Worm (Caenorhabditis elegans) whole organism, midembryonic: ENCODE data around the gene R02D5.4.

ENCODE experiments used
- T22C8.4 ChIP-seq: fragments of 200-800 bp; sonication (Bioruptor generic); IDR thresholded peaks from 2 replicates; pipeline ENCODE4 v1.3.6; 2022; ENCODE audit warnings: missing genetic modification characterization, missing compliant biosample characterization
- cog-1 ChIP-seq: sonication (generic microtip); optimal IDR thresholded peaks from 2 replicates; lab custom pipeline; 2016; ENCODE audit warnings: missing genetic modification characterization, missing compliant biosample characterization
- flt-1 ChIP-seq: fragments of 200-800 bp; sonication (Bioruptor generic); IDR thresholded peaks from 2 replicates; pipeline ENCODE4 v1.3.6; 2022; ENCODE audit warnings: missing genetic modification characterization, missing compliant biosample characterization
- klf-2 ChIP-seq: fragments of 200-800 bp; sonication (Bioruptor generic); conservative IDR thresholded peaks from 2 replicates; pipeline ENCODE4 v1.3.6; 2022; ENCODE audit warnings: missing genetic modification reagents, missing genetic modification characterization, missing compliant biosample characterization
- med-1 ChIP-seq: sonication (generic microtip); optimal IDR thresholded peaks from 2 replicates; lab custom pipeline; 2017; ENCODE audit warnings: missing genetic modification characterization, mild to moderate bottlenecking, missing compliant biosample characterization, antibody characterized with exemption, missing genetic modification reagents; ENCODE audit not compliant: insufficient read depth
- ref-1 ChIP-seq: fragments of 200-800 bp; sonication (Bioruptor generic); conservative IDR thresholded peaks from 2 replicates; pipeline ENCODE4 v1.3.6; 2022; ENCODE audit warnings: missing genetic modification reagents, missing genetic modification characterization, missing compliant biosample characterization
- tab-1 ChIP-seq: fragments of 200-800 bp; sonication (Bioruptor generic); IDR thresholded peaks from 2 replicates; pipeline ENCODE4 v1.3.6; 2022; ENCODE audit warnings: missing genetic modification characterization, missing compliant biosample characterization
- ztf-23 ChIP-seq: fragments of 200-800 bp; sonication (Bioruptor generic); IDR thresholded peaks from 2 replicates; pipeline ENCODE4 v1.3.6; 2022; ENCODE audit warnings: missing genetic modification reagents, missing genetic modification characterization, missing compliant biosample characterization
- ztf-29 ChIP-seq: fragments of 200-800 bp; sonication (Bioruptor generic); IDR thresholded peaks from 2 replicates; pipeline ENCODE4 v1.3.6; 2022; ENCODE audit warnings: missing genetic modification reagents, missing genetic modification characterization, missing compliant biosample characterization

The R02D5.4 gene

DNA sequence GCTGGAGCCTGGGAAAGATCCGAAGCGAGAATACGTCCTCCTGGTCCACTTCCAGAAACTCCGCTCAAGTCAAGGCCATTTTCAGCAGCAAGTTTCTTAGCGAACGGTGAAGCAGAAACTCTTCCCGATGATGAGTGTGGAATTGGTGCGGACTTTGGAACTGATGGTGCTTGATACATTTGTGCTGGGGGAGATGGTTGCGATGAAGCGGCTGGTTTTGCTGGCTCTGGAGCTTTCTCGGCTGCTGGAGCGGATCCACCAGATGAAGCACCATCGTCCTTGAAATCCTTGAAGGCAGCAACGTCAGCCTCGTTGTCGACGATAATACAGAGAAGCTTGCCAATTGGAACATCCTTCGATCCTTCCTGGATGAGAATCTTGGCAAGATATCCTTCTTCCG lies 38.0 kb downstream of the R02D5.4 start:
- no peak for TF ChIP-seq cog-1 (tag; lab: Kevin White, UChicago)
- TF ChIP-seq ztf-29, result no peak
- no peak for TF ChIP-seq med-1
- no peak for TF ChIP-seq tab-1
- no peak for TF ChIP-seq flt-1 (GFP tag; lab: Robert Waterston, UW)
- TF ChIP-seq T22C8.4 (GFP tag; lab: Robert Waterston, UW), result no peak
- no peak for TF ChIP-seq klf-2 (GFP tag; lab: Robert Waterston, UW)
- TF ChIP-seq ref-1 (GFP tag; lab: Robert Waterston, UW), result no peak
- TF ChIP-seq ztf-23 (GFP tag; lab: Robert Waterston, UW), result no peak

DNA sequence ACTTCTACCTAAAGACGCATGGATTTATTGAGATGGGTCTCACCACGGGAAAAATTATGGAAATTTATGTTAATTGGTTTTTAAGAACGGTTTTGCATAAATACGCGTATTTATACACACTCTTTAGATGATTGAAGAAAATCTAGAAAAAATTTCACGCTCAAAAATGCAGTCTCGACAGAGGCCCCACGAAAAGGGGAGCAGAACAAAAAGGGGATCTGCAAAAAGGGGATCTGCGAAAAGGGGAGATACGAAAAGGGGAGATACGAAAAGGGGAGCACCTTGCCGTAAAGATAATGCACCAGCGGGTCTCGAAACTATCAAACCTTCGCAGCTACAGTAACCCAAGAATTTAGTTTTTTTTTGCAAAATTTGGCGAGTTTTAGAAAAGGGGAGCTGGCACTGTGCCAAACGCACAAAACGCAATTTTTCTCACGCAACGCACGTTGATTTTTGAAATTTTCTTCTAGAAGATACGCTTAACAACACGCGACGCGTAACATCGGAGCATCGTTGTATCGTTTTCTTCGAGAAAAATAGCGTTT lies 40.9 kb downstream of the R02D5.4 start:
- 0 out of 2 replicates have a peak, but pooled peaks have one; percentile 14 for TF ChIP-seq tab-1
- TF ChIP-seq ztf-23 (GFP tag; lab: Robert Waterston, UW), result peak; percentile 63

DNA sequence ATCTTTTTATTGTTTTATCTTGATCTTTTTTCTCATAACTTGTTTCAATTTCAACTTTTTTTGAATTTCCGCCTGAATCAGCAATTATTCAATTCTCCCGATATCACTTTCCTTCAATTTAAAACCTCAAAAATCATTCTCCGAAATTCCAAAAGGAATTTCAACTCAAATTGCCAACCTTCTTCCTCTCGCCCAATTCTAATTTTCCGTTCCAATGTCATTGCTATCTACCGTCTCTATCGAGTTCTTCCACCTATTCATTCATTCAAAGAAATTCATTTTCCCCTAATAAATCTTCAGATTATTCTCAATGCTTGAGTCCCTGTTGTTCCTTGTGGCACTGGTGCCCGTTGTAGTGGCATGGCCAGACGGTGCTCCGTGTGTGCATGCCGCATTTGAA lies 43.6 kb downstream of the R02D5.4 start, which contains the start of gene F23B12.4:
Gene F23B12.4, plus strand, starts transcription at position 301 of the 400 bp plus-strand sequence.
- TF ChIP-seq T22C8.4 (GFP tag; lab: Robert Waterston, UW), result no peak
- TF ChIP-seq ztf-29, result no peak
- TF ChIP-seq ztf-23 (GFP tag; lab: Robert Waterston, UW), result no peak
- no peak for TF ChIP-seq med-1
- TF ChIP-seq klf-2 (GFP tag; lab: Robert Waterston, UW), result no peak
- no peak for TF ChIP-seq tab-1
- TF ChIP-seq flt-1 (GFP tag; lab: Robert Waterston, UW), result no peak
- no peak for TF ChIP-seq ref-1 (GFP tag; lab: Robert Waterston, UW)
- TF ChIP-seq cog-1 (tag; lab: Kevin White, UChicago), result no peak

DNA sequence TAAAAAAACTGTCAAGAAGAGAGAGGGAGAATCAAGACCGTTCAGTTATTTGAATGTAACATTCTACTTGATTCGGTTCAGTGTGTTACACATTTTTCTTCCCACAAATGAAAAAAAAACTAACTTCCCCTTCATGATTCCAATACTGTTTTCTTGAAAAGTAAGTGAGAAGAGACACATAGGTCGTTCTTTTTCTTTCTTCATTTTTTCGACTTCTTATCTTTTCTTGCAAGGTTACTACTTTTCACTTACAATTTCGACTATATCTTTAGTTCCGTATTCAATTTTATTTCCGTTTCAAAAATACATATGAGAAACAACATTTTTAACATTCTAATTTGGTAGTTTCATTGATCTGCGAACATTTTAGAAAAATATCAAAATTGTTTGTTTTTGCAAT lies 45.2 kb downstream of the R02D5.4 start:
- TF ChIP-seq ref-1 (GFP tag; lab: Robert Waterston, UW) (no peak), flt-1 (GFP tag; lab: Robert Waterston, UW) (no peak), ztf-29 (no peak), klf-2 (GFP tag; lab: Robert Waterston, UW) (no peak), T22C8.4 (GFP tag; lab: Robert Waterston, UW) (no peak), med-1 (no peak), tab-1 (no peak), cog-1 (tag; lab: Kevin White, UChicago) (no peak), ztf-23 (GFP tag; lab: Robert Waterston, UW) (no peak)

DNA sequence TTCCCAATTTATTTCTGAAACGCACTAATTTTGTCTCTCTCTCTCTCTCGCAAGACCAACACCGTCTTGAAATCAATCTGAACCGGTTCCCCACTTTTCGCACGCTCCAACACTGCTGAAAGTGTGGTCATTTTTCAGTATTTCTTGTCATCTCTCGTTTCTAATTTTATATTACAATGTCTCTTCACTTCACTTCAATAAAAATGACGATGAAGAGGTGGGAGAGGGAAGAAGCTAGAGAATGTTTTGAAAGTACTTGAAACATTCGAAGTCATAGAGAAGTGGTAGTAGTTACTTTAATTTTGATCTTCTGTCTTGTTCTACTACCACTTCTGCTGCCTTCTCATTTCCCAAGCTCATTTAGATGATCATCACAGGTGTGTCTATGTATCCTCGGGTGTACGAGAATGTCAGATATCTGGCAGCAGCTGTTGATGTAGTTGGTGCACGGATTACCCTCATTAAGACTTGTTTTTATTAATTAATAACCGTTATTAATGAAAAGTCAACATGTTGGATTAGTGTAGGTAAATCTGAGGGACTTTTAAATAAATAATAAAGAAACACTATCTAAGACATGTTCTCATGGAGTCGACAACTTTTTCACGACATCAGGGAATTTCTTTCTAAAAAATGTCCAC lies 46.3 kb downstream of the R02D5.4 start:
- TF ChIP-seq T22C8.4 (GFP tag; lab: Robert Waterston, UW) (no peak), med-1 (no peak), cog-1 (tag; lab: Kevin White, UChicago) (no peak), flt-1 (GFP tag; lab: Robert Waterston, UW) (no peak), ztf-29 (no peak), tab-1 (no peak), klf-2 (GFP tag; lab: Robert Waterston, UW) (no peak), ztf-23 (GFP tag; lab: Robert Waterston, UW) (no peak), ref-1 (GFP tag; lab: Robert Waterston, UW) (no peak)

DNA sequence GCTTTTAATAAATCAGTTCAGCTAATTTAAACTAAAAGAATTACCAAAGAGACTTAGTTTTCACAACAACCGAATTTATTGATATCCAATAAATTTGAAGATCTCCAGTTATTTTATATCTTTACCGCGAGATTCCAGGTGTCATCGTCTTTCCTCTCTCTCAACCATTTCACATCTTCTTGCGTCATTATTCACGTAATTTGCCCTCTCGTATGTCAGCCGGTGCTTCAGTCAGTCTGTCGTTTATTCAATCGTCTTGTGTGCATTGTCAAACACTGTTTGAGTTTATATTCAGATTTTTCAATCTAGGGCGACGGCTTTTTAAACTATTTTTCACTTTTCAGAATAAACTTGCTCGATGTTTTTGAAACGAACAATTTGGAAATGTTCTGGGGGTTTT lies 47.1 kb downstream of the R02D5.4 start:
- TF ChIP-seq med-1 (no peak), flt-1 (GFP tag; lab: Robert Waterston, UW) (no peak), ztf-29 (no peak), cog-1 (tag; lab: Kevin White, UChicago) (no peak), tab-1 (no peak), klf-2 (GFP tag; lab: Robert Waterston, UW) (no peak), ref-1 (GFP tag; lab: Robert Waterston, UW) (no peak), T22C8.4 (GFP tag; lab: Robert Waterston, UW) (no peak)

DNA sequence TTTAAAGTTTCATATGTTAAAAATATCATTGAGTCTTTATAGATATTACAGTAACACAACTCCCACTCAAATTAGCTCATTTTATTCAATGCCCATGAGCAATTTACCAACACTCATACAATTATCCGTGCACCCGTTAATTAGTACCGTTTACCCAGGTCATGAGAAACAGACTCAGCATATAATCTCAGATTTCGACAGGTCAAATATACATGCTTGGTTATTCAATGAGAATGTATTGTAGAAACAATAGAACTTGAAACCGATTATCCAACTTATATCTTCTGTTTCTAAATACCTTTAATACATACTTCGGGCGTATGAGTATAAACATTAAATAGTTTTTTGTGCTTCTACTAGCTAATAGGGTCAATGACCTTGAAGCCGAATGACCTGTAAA lies 48.3 kb downstream of the R02D5.4 start:
- TF ChIP-seq ztf-29 (no peak), flt-1 (GFP tag; lab: Robert Waterston, UW) (no peak), klf-2 (GFP tag; lab: Robert Waterston, UW) (no peak), tab-1 (no peak), T22C8.4 (GFP tag; lab: Robert Waterston, UW) (no peak), ref-1 (GFP tag; lab: Robert Waterston, UW) (no peak), med-1 (no peak), cog-1 (tag; lab: Kevin White, UChicago) (no peak), ztf-23 (GFP tag; lab: Robert Waterston, UW) (no peak)
